Worm (Caenorhabditis elegans) whole organism, young adult: ENCODE data around the gene H04M03.12.

Source experiments
- B0035.1 ChIP-seq: sonication (generic microtip); optimal IDR thresholded peaks from 2 replicates; lab custom pipeline; 2016; ENCODE audit warnings: missing genetic modification characterization, mild to moderate bottlenecking, missing compliant biosample characterization, missing genotype, missing genetic modification reagents
- F33H1.4 ChIP-seq: fragments of 200-800 bp; sonication (Bioruptor generic); IDR thresholded peaks from 2 replicates; pipeline ENCODE4 v1.3.6; 2022; ENCODE audit warnings: missing genetic modification reagents, missing genetic modification characterization, missing compliant biosample characterization
- F57A8.1 ChIP-seq: fragments of 200-800 bp; sonication (Bioruptor generic); optimal IDR thresholded peaks from 2 replicates; lab custom pipeline; 2018; ENCODE audit warnings: mild to moderate bottlenecking, missing genetic modification characterization, moderate library complexity, missing compliant biosample characterization
- K12H6.12 ChIP-seq: fragments of 200-800 bp; sonication (Bioruptor generic); optimal IDR thresholded peaks from 2 replicates; lab custom pipeline; 2018; ENCODE audit warnings: mild to moderate bottlenecking, missing genetic modification characterization, missing compliant biosample characterization
- Y56A3A.18 ChIP-seq: fragments of 200-800 bp; sonication (Bioruptor generic); IDR thresholded peaks from 2 replicates; pipeline ENCODE4 v1.3.6; 2022; ENCODE audit warnings: missing genetic modification reagents, missing genetic modification characterization, missing compliant biosample characterization
- ZK185.1 ChIP-seq: sonication (generic microtip); optimal IDR thresholded peaks from 2 replicates; lab custom pipeline; 2016; ENCODE audit warnings: mild to moderate bottlenecking, missing genetic modification characterization, missing compliant biosample characterization; ENCODE audit not compliant: poor library complexity, severe bottlenecking
- aptf-3 ChIP-seq: fragments of 200-800 bp; sonication (Bioruptor generic); IDR thresholded peaks from 2 replicates; pipeline ENCODE4 v1.3.6; 2022; ENCODE audit warnings: missing genetic modification characterization, missing compliant biosample characterization
- ceh-100 ChIP-seq: fragments of 200-800 bp; sonication (Bioruptor generic); IDR thresholded peaks from 2 replicates; pipeline ENCODE4 v1.3.6; 2022; ENCODE audit warnings: missing genetic modification reagents, missing genetic modification characterization, missing compliant biosample characterization
- ceh-91 ChIP-seq: fragments of 200-800 bp; sonication (Bioruptor generic); IDR thresholded peaks from 2 replicates; pipeline ENCODE4 v1.3.6; 2022; ENCODE audit warnings: missing genetic modification reagents, missing genetic modification characterization, missing compliant biosample characterization
- dpl-1 ChIP-seq: fragments of 150-350 bp; optimal IDR thresholded peaks from 2 replicates; lab custom pipeline; 2014; ENCODE audit warnings: missing biosample characterization, missing genetic modification reagents, missing genetic modification characterization
- efl-1 ChIP-seq: fragments of 150-350 bp; optimal IDR thresholded peaks from 2 replicates; lab custom pipeline; 2014; ENCODE audit warnings: missing biosample characterization, missing genetic modification reagents, missing genetic modification characterization
- egl-18 ChIP-seq: fragments of 200-800 bp; sonication (Bioruptor generic); IDR thresholded peaks from 2 replicates; pipeline ENCODE4 v1.3.6; 2022; ENCODE audit warnings: missing genetic modification reagents, missing genetic modification characterization, missing compliant biosample characterization
- egrh-3 ChIP-seq: fragments of 200-800 bp; sonication (Bioruptor generic); IDR thresholded peaks from 2 replicates; pipeline ENCODE4 v1.3.6; 2022; ENCODE audit warnings: missing genetic modification reagents, missing genetic modification characterization, missing compliant biosample characterization
- hlh-26 ChIP-seq: fragments of 200-800 bp; sonication (Bioruptor generic); conservative IDR thresholded peaks from 2 replicates; pipeline ENCODE4 v1.3.6; 2022; ENCODE audit warnings: missing genetic modification reagents, missing genetic modification characterization, missing compliant biosample characterization
- hmg-1.2 ChIP-seq: fragments of 200-800 bp; sonication (Bioruptor generic); IDR thresholded peaks from 2 replicates; pipeline ENCODE4 v1.3.6; 2022; ENCODE audit warnings: missing genetic modification reagents, missing genetic modification characterization, missing compliant biosample characterization
- hrde-1 ChIP-seq: sonication (generic microtip); optimal IDR thresholded peaks from 2 replicates; lab custom pipeline; 2016; ENCODE audit warnings: missing genetic modification characterization, mild to moderate bottlenecking, missing compliant biosample characterization, moderate library complexity, missing genotype, missing genetic modification reagents, borderline replicate concordance
- let-526 ChIP-seq: fragments of 200-800 bp; sonication (Bioruptor generic); IDR thresholded peaks from 2 replicates; pipeline ENCODE4 v1.3.6; 2022; ENCODE audit warnings: missing genetic modification reagents, missing genetic modification characterization, missing compliant biosample characterization
- let-607 ChIP-seq, 2 experiments: fragments of 200-800 bp in 1 of 2; sonication (Bioruptor generic) in 1 of 2; sonication (generic microtip) in 1 of 2; optimal IDR thresholded peaks; 2 replicates each; lab custom pipeline; 2016 to 2018; ENCODE audit warnings: mild to moderate bottlenecking in 2 of 2, missing compliant biosample characterization in 2 of 2, missing genetic modification characterization in 2 of 2, moderate library complexity in 2 of 2, missing genotype in 1 of 2
- lsl-1 ChIP-seq: fragments of 200-800 bp; sonication (Bioruptor generic); optimal IDR thresholded peaks from 2 replicates; lab custom pipeline; 2018; ENCODE audit warnings: mild to moderate bottlenecking, missing genetic modification characterization, moderate library complexity, missing compliant biosample characterization
- madf-6 ChIP-seq: fragments of 200-800 bp; sonication (Bioruptor generic); IDR thresholded peaks from 2 replicates; pipeline ENCODE4 v1.3.6; 2022; ENCODE audit warnings: missing genetic modification reagents, missing genetic modification characterization, missing compliant biosample characterization
- madf-8 ChIP-seq: fragments of 200-800 bp; sonication (Bioruptor generic); conservative IDR thresholded peaks from 2 replicates; pipeline ENCODE4 v1.3.6; 2022; ENCODE audit warnings: missing genetic modification reagents, missing genetic modification characterization, missing compliant biosample characterization
- mes-4 ChIP-seq: sonication (generic microtip); optimal IDR thresholded peaks from 2 replicates; lab custom pipeline; 2016; ENCODE audit warnings: missing genotype, missing genetic modification characterization, missing compliant biosample characterization
- nhr-90 ChIP-seq: sonication (generic microtip); optimal IDR thresholded peaks from 2 replicates; lab custom pipeline; 2016; ENCODE audit warnings: missing genotype, mild to moderate bottlenecking, missing genetic modification characterization, missing compliant biosample characterization
- sdz-38 ChIP-seq: sonication (generic microtip); optimal IDR thresholded peaks from 2 replicates; lab custom pipeline; 2016; ENCODE audit warnings: missing genotype, missing genetic modification characterization, missing compliant biosample characterization
- snpc-3.4 ChIP-seq: sonication (generic microtip); optimal IDR thresholded peaks from 2 replicates; lab custom pipeline; 2017; ENCODE audit warnings: missing genetic modification characterization, mild to moderate bottlenecking, missing compliant biosample characterization, antibody characterized with exemption, moderate library complexity, missing genotype, missing genetic modification reagents
- snpc-4 ChIP-seq, 5 experiments: fragments of 150-350 bp in 1 of 5; sonication (generic microtip) in 4 of 5; optimal IDR thresholded peaks; 2 replicates each; lab custom pipeline; 2014 to 2018; ENCODE audit warnings: missing genetic modification characterization in 5 of 5, missing biosample characterization in 3 of 5, antibody characterized with exemption in 2 of 5, mild to moderate bottlenecking in 2 of 5, missing compliant biosample characterization in 2 of 5, missing genotype in 2 of 5, moderate library complexity in 2 of 5, missing genetic modification reagents in 1 of 5
- tbp1 ChIP-seq: fragments of 200-800 bp; sonication (Bioruptor generic); optimal IDR thresholded peaks from 2 replicates; lab custom pipeline; 2018; ENCODE audit warnings: mild to moderate bottlenecking, missing genetic modification characterization, missing compliant biosample characterization
- tbx-9 ChIP-seq: sonication (generic microtip); optimal IDR thresholded peaks from 2 replicates; lab custom pipeline; 2016; ENCODE audit warnings: borderline replicate concordance, missing genetic modification characterization, inconsistent platforms, missing compliant biosample characterization
- xnd-1 ChIP-seq: sonication (generic microtip); optimal IDR thresholded peaks from 2 replicates; lab custom pipeline; 2016; ENCODE audit warnings: missing genotype, missing genetic modification reagents, missing genetic modification characterization, missing compliant biosample characterization
- ztf-18 ChIP-seq: sonication (generic microtip); optimal IDR thresholded peaks from 2 replicates; lab custom pipeline; 2016; ENCODE audit warnings: missing genotype, mild to moderate bottlenecking, missing genetic modification characterization, missing compliant biosample characterization

Gene H04M03.12

DNA sequence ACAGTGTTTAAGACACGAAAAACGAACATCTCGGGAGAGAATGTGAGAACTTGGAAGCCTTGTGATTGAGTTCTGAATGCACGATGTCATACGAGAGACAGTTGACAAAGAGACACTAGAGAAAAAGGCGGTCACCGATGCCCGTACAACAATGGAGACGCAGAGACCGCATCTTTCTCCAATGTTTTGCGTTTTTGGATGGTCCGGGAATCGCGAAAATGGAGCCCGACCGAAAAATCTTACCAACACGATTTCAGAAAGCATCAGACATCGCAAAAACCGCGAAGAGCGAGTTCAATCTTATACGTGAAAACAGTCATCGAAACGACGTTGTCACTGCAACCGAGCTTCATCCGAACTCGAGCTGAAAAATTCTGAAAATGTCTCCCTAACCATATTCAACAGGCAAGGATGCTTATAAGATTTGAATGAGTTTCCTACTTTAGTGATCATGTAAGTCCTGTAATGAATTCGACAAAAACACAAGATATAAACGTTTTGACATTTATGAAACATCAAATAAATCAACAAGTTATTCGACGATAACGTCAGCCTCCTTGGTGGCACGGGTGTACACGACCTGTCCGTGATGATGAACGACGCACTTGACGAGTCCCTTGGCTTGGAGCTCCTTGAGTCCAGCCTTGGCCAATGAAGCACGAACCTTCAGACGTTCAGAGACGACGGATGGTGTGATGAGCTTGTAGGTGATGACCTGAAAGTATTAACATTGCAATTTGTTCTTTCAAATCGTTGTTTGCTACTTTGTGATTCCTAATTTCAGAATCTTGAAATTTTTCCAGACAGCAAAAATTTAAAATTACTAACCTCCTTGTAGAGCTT, 43.7 kb upstream of the H04M03.12 start, which contains the start of gene inx-7 (continued):
- TF ChIP-seq hrde-1 (tag; lab: Kevin White, UChicago) (peak; percentile 55), ceh-91 (GFP tag; lab: Robert Waterston, UW) (no peak), let-526 (no peak), dpl-1 (GFP tag; lab: Kevin White, UChicago) (no peak), egrh-3 (GFP tag; lab: Robert Waterston, UW) (no peak)

- peak; percentile 41 for TF ChIP-seq xnd-1 (tag; lab: Kevin White, UChicago)
- no peak for TF ChIP-seq tbp1 (GFP tag; lab: Kevin White, UChicago)
- TF ChIP-seq madf-8 (GFP tag; lab: Robert Waterston, UW): peak; percentile 25; the same call in 1 of the 2 replicates
- TF ChIP-seq madf-6 (GFP tag; lab: Robert Waterston, UW): peak; percentile 60
- TF ChIP-seq Y56A3A.18 (GFP tag; lab: Robert Waterston, UW): no peak
- no peak for TF ChIP-seq snpc-4 (GFP tag; optimal IDR thresholded peaks at IDR 0.05; lab: Kevin White, UChicago)
- TF ChIP-seq snpc-4 (tag; optimal IDR thresholded peaks at IDR 0.05; lab: Kevin White, UChicago): peak in 2 of 4 experiments; percentile 32 to 63
- no peak for TF ChIP-seq ceh-100 (GFP tag; lab: Robert Waterston, UW)
- TF ChIP-seq ceh-91 (GFP tag; lab: Robert Waterston, UW): peak; percentile 45
- TF ChIP-seq F33H1.4 (GFP tag; lab: Robert Waterston, UW): peak; percentile 65
- no peak for TF ChIP-seq ZK185.1
- TF ChIP-seq lsl-1 (GFP tag; lab: Kevin White, UChicago): peak; percentile 72
- peak; percentile 29 for TF ChIP-seq efl-1 (GFP tag; lab: Kevin White, UChicago)
These were observed 42.3 kb upstream of the H04M03.12 start for ce11 chrIV:5945455-5945854.

DNA sequence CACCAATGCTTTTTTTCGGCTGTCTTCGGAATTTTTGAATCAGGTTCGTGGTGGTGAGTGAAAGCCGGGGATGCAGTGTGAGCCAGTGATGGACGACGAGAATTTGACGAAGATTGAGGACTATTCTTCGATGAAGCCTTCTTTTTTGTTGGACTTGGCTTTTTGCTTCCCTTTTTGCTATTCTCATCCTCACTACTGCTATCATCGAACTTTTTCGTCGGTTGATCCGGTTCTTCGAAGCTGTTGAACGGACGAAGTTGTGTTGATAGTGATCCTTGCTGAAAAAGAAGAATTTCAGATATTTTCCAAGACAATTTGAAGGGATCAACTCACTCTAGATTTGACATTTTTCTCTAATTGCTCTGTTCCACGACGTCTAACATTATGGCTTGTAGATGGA, 41.0 kb upstream of the H04M03.12 start:
- no peak for TF ChIP-seq B0035.1 (tag; lab: Kevin White, UChicago)
- no peak for TF ChIP-seq ztf-18 (tag; lab: Kevin White, UChicago)
- TF ChIP-seq aptf-3: no peak
- no peak for TF ChIP-seq F57A8.1 (GFP tag; lab: Kevin White, UChicago)
- TF ChIP-seq egl-18 (GFP tag; lab: Robert Waterston, UW): no peak
- no peak for TF ChIP-seq K12H6.12 (tag; lab: Kevin White, UChicago)
- no peak for TF ChIP-seq nhr-90 (tag; lab: Kevin White, UChicago)
- TF ChIP-seq tbx-9 (tag; lab: Kevin White, UChicago): no peak
- TF ChIP-seq let-607 (tag; optimal IDR thresholded peaks at IDR 0.05; lab: Kevin White, UChicago): no peak
- no peak for TF ChIP-seq snpc-3.4
- no peak for TF ChIP-seq sdz-38
- TF ChIP-seq, all 124 proteins: peak for 0

DNA sequence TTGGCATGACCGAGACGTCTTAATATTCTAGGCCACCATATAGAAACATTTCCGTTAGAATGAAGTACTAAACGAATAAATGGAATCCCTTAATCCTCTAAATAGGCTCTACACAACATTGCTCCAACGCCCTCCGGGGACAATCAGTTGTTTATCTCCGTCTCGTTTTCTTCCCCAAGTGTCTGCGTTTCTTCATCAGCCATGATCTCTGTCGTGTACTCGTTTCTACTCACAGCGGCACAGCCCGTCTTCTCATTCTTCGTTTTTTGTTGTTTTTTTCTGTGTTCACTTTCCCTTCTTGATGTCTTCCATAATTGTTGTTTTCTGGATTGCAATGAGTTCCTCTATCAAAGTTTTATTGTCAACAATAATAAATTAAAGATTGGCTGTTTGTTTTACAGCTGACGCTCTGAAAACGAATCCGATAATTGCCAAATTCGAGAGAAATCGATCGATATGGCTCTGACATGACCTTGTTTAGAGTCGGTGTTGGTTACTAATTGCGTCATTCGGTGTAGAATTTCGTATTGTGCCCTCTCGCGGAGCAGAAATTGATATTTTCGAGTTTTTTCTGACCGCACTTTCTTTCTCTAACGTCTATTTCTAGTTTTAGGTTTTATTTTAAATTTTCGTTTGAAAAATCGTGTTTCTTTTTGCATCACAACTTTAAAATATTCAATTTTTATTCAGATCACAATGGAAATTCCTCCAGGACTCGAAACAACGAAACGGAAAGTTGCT, 38.3 kb upstream of the H04M03.12 start, which contains the start of gene pfkb-1.2:
Gene pfkb-1.2 (plus strand): TSS at position 691 of the 741 bp plus-strand sequence.
- TF ChIP-seq snpc-4 (GFP tag; optimal IDR thresholded peaks at IDR 0.05; lab: Kevin White, UChicago) (no peak), snpc-4 (tag; optimal IDR thresholded peaks at IDR 0.05; lab: Kevin White, UChicago) (peak in 1 of 4 experiments; percentile 18), hmg-1.2 (GFP tag; lab: Robert Waterston, UW) (peak; percentile 76; the same call in 1 of the 2 replicates), hlh-26 (GFP tag; lab: Robert Waterston, UW) (no peak), mes-4 (tag; lab: Kevin White, UChicago) (no peak)
